Worm (Caenorhabditis elegans) whole organism, L2 larva: ENCODE measurements around the gene F11A10.5.

ENCODE experiments used
- C34F6.9 ChIP-seq: fragments of 150-350 bp; optimal IDR thresholded peaks from 2 replicates; lab custom pipeline; 2014; ENCODE audit warnings: missing biosample characterization, missing genetic modification characterization
- R02D3.7 ChIP-seq: fragments of 150-350 bp; optimal IDR thresholded peaks from 2 replicates; lab custom pipeline; 2014; ENCODE audit warnings: missing biosample characterization, missing genetic modification characterization
- Y55F3AM.14 ChIP-seq: fragments of 200-800 bp; sonication (Bioruptor generic); optimal IDR thresholded peaks from 2 replicates; lab custom pipeline; 2018; ENCODE audit warnings: mild to moderate bottlenecking, missing genetic modification characterization, missing compliant biosample characterization
- ZK546.5 ChIP-seq: sonication (generic microtip); optimal IDR thresholded peaks from 2 replicates; lab custom pipeline; 2017; ENCODE audit warnings: missing biosample characterization, missing genetic modification characterization
- alr-1 ChIP-seq: fragments of 150-350 bp; optimal IDR thresholded peaks from 2 replicates; lab custom pipeline; 2014; ENCODE audit warnings: missing biosample characterization, missing genetic modification characterization
- aly-2 ChIP-seq: fragments of 150-350 bp; optimal IDR thresholded peaks from 2 replicates; lab custom pipeline; 2014; ENCODE audit warnings: missing biosample characterization, missing genetic modification characterization
- ama-1 ChIP-seq: fragments of 150-350 bp; optimal IDR thresholded peaks from 2 replicates; lab custom pipeline; 2018; ENCODE audit warnings: inconsistent platforms
- blmp-1 ChIP-seq: sonication (generic microtip); optimal IDR thresholded peaks from 2 replicates; lab custom pipeline; 2017; ENCODE audit warnings: missing genetic modification characterization, mild to moderate bottlenecking, missing compliant biosample characterization, antibody characterized with exemption, moderate library complexity; ENCODE audit not compliant: insufficient read depth
- ceh-16 ChIP-seq: fragments of 150-350 bp; optimal IDR thresholded peaks from 2 replicates; lab custom pipeline; 2014; ENCODE audit warnings: missing biosample characterization, missing genetic modification characterization
- ceh-82 ChIP-seq: fragments of 150-350 bp; optimal IDR thresholded peaks from 2 replicates; lab custom pipeline; 2014; ENCODE audit warnings: missing biosample characterization, missing genetic modification characterization
- crh-2 ChIP-seq: sonication (generic microtip); optimal IDR thresholded peaks from 2 replicates; lab custom pipeline; 2017; ENCODE audit warnings: missing biosample characterization, missing genetic modification characterization
- dmd-4 ChIP-seq: sonication (generic microtip); optimal IDR thresholded peaks from 2 replicates; lab custom pipeline; 2017; ENCODE audit warnings: missing biosample characterization, missing genetic modification characterization
- egl-27 ChIP-seq: sonication (generic microtip); optimal IDR thresholded peaks from 3 replicates; lab custom pipeline; 2017; ENCODE audit warnings: missing biosample characterization, missing genetic modification reagents, missing genetic modification characterization
- elt-1 ChIP-seq: fragments of 150-350 bp; optimal IDR thresholded peaks from 2 replicates; lab custom pipeline; 2014; ENCODE audit warnings: missing biosample characterization, missing genetic modification characterization
- elt-3 ChIP-seq: sonication (generic microtip); optimal IDR thresholded peaks from 2 replicates; lab custom pipeline; 2017; ENCODE audit warnings: missing biosample characterization, missing genetic modification characterization
- fos-1 ChIP-seq: fragments of 150-350 bp; optimal IDR thresholded peaks from 2 replicates; lab custom pipeline; 2014; ENCODE audit warnings: missing biosample characterization, missing genetic modification characterization
- gmeb-1 ChIP-seq: fragments of 150-350 bp; optimal IDR thresholded peaks from 2 replicates; lab custom pipeline; 2014; ENCODE audit warnings: missing biosample characterization, missing genetic modification characterization
- lin-11 ChIP-seq: fragments of 150-350 bp; sonication (generic microtip); optimal IDR thresholded peaks from 2 replicates; lab custom pipeline; 2014; ENCODE audit warnings: missing biosample characterization, missing genetic modification characterization, inconsistent platforms, mixed read lengths
- lin-39 ChIP-seq: fragments of 150-350 bp; optimal IDR thresholded peaks from 2 replicates; lab custom pipeline; 2014; ENCODE audit warnings: missing biosample characterization, missing genetic modification reagents, missing genetic modification characterization
- lsy-2 ChIP-seq, 2 experiments: fragments of 150-350 bp in 1 of 2; sonication (generic microtip) in 1 of 2; optimal IDR thresholded peaks; 2 replicates each; lab custom pipeline; 2014 to 2017; ENCODE audit warnings: missing biosample characterization in 2 of 2, missing genetic modification characterization in 2 of 2
- mab-5 ChIP-seq: fragments of 150-350 bp; optimal IDR thresholded peaks from 2 replicates; lab custom pipeline; 2014; ENCODE audit warnings: missing biosample characterization, missing genetic modification characterization
- mbf-1 ChIP-seq: sonication (generic microtip); optimal IDR thresholded peaks from 2 replicates; lab custom pipeline; 2017; ENCODE audit warnings: missing biosample characterization, missing genetic modification characterization
- nhr-10 ChIP-seq: sonication (generic microtip); optimal IDR thresholded peaks from 2 replicates; lab custom pipeline; 2017; ENCODE audit warnings: missing biosample characterization, missing genetic modification characterization
- nhr-12 ChIP-seq: fragments of 150-350 bp; optimal IDR thresholded peaks from 2 replicates; lab custom pipeline; 2014; ENCODE audit warnings: missing biosample characterization, missing genetic modification characterization
- nhr-129 ChIP-seq: fragments of 150-350 bp; optimal IDR thresholded peaks from 2 replicates; lab custom pipeline; 2014; ENCODE audit warnings: missing biosample characterization, missing genetic modification characterization
- nhr-21 ChIP-seq: fragments of 150-350 bp; optimal IDR thresholded peaks from 2 replicates; lab custom pipeline; 2014; ENCODE audit warnings: missing biosample characterization, missing genetic modification characterization
- nhr-23 ChIP-seq: fragments of 150-350 bp; optimal IDR thresholded peaks from 2 replicates; lab custom pipeline; 2014; ENCODE audit warnings: missing biosample characterization, missing genetic modification reagents, missing genetic modification characterization
- nhr-237 ChIP-seq: fragments of 150-350 bp; optimal IDR thresholded peaks from 2 replicates; lab custom pipeline; 2014; ENCODE audit warnings: missing biosample characterization, missing genetic modification characterization
- nhr-6 ChIP-seq: fragments of 150-350 bp; optimal IDR thresholded peaks from 2 replicates; lab custom pipeline; 2014; ENCODE audit warnings: missing biosample characterization, missing genetic modification characterization
- nhr-77 ChIP-seq: fragments of 150-350 bp; optimal IDR thresholded peaks from 2 replicates; lab custom pipeline; 2014; ENCODE audit warnings: missing biosample characterization, missing genetic modification characterization
- peb-1 ChIP-seq: fragments of 150-350 bp; optimal IDR thresholded peaks from 2 replicates; lab custom pipeline; 2014; ENCODE audit warnings: missing biosample characterization, missing genetic modification characterization
- sem-4 ChIP-seq: fragments of 150-350 bp; optimal IDR thresholded peaks from 2 replicates; lab custom pipeline; 2014; ENCODE audit warnings: missing biosample characterization, missing genetic modification reagents, missing genetic modification characterization
- skn-1 ChIP-seq: sonication (generic microtip); optimal IDR thresholded peaks from 2 replicates; lab custom pipeline; 2017; ENCODE audit warnings: missing biosample characterization, missing genetic modification characterization
- sma-3 ChIP-seq: sonication (generic microtip); optimal IDR thresholded peaks from 2 replicates; lab custom pipeline; 2016; ENCODE audit warnings: missing genetic modification reagents, missing genetic modification characterization, missing compliant biosample characterization
- sma-9 ChIP-seq, 2 experiments: fragments of 150-350 bp in 1 of 2; sonication (generic microtip) in 1 of 2; optimal IDR thresholded peaks; 2 replicates each; lab custom pipeline; 2014 to 2016; ENCODE audit warnings: missing genetic modification characterization in 2 of 2, mild to moderate bottlenecking in 1 of 2, missing biosample characterization in 1 of 2, missing compliant biosample characterization in 1 of 2, missing genetic modification reagents in 1 of 2, moderate library complexity in 1 of 2
- unc-39 ChIP-seq: fragments of 150-350 bp; optimal IDR thresholded peaks from 2 replicates; lab custom pipeline; 2014; ENCODE audit warnings: missing biosample characterization, missing genetic modification characterization
- unc-55 ChIP-seq: fragments of 150-350 bp; sonication (generic microtip); optimal IDR thresholded peaks from 3 replicates; lab custom pipeline; 2014; ENCODE audit warnings: missing biosample characterization, missing genetic modification reagents, missing genetic modification characterization
- zag-1 ChIP-seq: fragments of 150-350 bp; optimal IDR thresholded peaks from 2 replicates; lab custom pipeline; 2014; ENCODE audit warnings: missing biosample characterization, missing genetic modification characterization
- ztf-1 ChIP-seq: fragments of 200-800 bp; sonication (Bioruptor generic); conservative IDR thresholded peaks from 2 replicates; pipeline ENCODE4 v1.3.6; 2022; ENCODE audit warnings: missing genetic modification characterization, missing compliant biosample characterization
- ztf-11 ChIP-seq: sonication (generic microtip); optimal IDR thresholded peaks from 2 replicates; lab custom pipeline; 2017; ENCODE audit warnings: missing biosample characterization, missing genetic modification characterization
- ztf-4 ChIP-seq: fragments of 150-350 bp; optimal IDR thresholded peaks from 2 replicates; lab custom pipeline; 2014; ENCODE audit warnings: missing biosample characterization, missing genetic modification characterization

The F11A10.5 gene

DNA sequence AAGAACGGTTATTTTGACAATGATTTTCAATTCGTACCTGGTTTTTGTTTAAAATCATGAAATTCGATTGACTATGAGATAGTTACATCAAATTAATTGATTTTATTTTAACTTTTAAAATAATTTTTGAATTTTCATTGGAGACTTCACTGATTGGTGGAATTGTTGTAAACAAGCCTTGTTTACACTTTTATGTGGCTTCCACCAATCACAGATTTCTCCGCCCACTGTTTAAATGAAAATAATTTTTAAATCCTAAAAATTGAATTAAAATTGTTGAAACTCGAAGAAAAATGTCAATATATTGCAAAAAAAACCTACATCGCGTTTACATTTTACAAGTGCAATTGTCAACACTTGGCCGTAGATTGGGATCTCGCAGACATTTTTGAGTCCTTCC lies 26.6 kb downstream of the F11A10.5 start:
- TF ChIP-seq fos-1 (tag; lab: Kevin White, UChicago) (no peak), gmeb-1 (no peak), lin-11 (no peak), alr-1 (tag; lab: Kevin White, UChicago) (no peak), nhr-6 (tag; lab: Kevin White, UChicago) (no peak), ztf-4 (tag; lab: Kevin White, UChicago) (no peak), mbf-1 (tag; lab: Kevin White, UChicago) (no peak), nhr-129 (no peak), skn-1 (tag; lab: Kevin White, UChicago) (no peak), ZK546.5 (tag; lab: Kevin White, UChicago) (no peak), ztf-11 (no peak), zag-1 (tag; lab: Kevin White, UChicago) (no peak), nhr-12 (no peak), sma-9 (GFP tag; optimal IDR thresholded peaks at IDR 0.05; lab: Kevin White, UChicago) (no peak), sma-9 (tag; optimal IDR thresholded peaks at IDR 0.05; lab: Kevin White, UChicago) (no peak), aly-2 (tag; lab: Kevin White, UChicago) (no peak), Y55F3AM.14 (no peak), ztf-1 (GFP tag; lab: Robert Waterston, UW) (no peak), sem-4 (no peak), ceh-82 (tag; lab: Kevin White, UChicago) (no peak), nhr-10 (tag; lab: Kevin White, UChicago) (no peak)
- TF ChIP-seq, all 48 proteins: peak for 0

DNA sequence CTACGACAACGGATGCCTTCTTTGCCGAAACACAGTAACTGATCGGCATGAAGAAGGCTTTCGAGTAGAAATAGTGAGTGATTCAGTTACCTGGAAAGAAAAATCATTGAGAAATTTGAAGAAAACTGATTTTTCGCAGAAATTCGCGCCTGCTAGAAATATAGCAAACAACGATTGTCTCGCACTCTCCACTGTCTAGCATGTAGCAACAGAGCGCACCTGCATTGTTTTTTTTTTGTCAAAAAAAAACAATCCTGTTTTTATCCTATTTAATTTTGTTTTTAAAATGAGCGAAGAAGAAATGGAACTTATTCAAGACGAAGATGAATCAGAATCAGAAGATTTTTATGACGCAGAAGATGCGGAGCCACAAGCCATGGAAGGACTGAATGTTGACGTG lies 27.2 kb downstream of the F11A10.5 start, which contains the start of the genes ddb-1 and M18.6:
Gene ddb-1, minus strand, starts transcription at position 90 of the 400 bp plus-strand sequence.
Gene M18.6, plus strand, starts transcription at position 235 of the 400 bp plus-strand sequence.
- TF ChIP-seq ZK546.5 (tag; lab: Kevin White, UChicago), result no peak
- TF ChIP-seq ceh-82 (tag; lab: Kevin White, UChicago), result no peak
- TF ChIP-seq nhr-10 (tag; lab: Kevin White, UChicago), result no peak
- TF ChIP-seq peb-1 (tag; lab: Kevin White, UChicago), result no peak
- TF ChIP-seq ztf-4 (tag; lab: Kevin White, UChicago), result no peak
- no peak for TF ChIP-seq skn-1 (tag; lab: Kevin White, UChicago)
- no peak for TF ChIP-seq sma-9 (GFP tag; optimal IDR thresholded peaks at IDR 0.05; lab: Kevin White, UChicago)
- no peak for TF ChIP-seq sma-9 (tag; optimal IDR thresholded peaks at IDR 0.05; lab: Kevin White, UChicago)
- TF ChIP-seq alr-1 (tag; lab: Kevin White, UChicago), result no peak
- no peak for TF ChIP-seq egl-27 (tag; lab: Kevin White, UChicago)
- TF ChIP-seq nhr-129, result peak; percentile 76
- TF ChIP-seq nhr-237 (tag; lab: Kevin White, UChicago), result no peak
- no peak for TF ChIP-seq nhr-23 (tag; lab: Kevin White, UChicago)
- TF ChIP-seq lsy-2 (tag; optimal IDR thresholded peaks at IDR 0.05; lab: Kevin White, UChicago), result peak in 1 of 2 experiments; percentile 55
- no peak for TF ChIP-seq nhr-6 (tag; lab: Kevin White, UChicago)
- TF ChIP-seq ama-1 (lab: Kevin White, UChicago), result no peak
- no peak for TF ChIP-seq lin-11
- peak; percentile 71 for TF ChIP-seq C34F6.9 (tag; lab: Kevin White, UChicago)
- no peak for TF ChIP-seq elt-1 (tag; lab: Kevin White, UChicago)
- no peak for TF ChIP-seq fos-1 (tag; lab: Kevin White, UChicago)
- TF ChIP-seq unc-39 (tag; lab: Kevin White, UChicago), result no peak
- TF ChIP-seq crh-2 (tag; lab: Kevin White, UChicago), result no peak
- no peak for TF ChIP-seq sma-3 (GFP tag; lab: Kevin White, UChicago)
- TF ChIP-seq R02D3.7, result no peak
- TF ChIP-seq nhr-77, result no peak
- no peak for TF ChIP-seq nhr-21
- TF ChIP-seq unc-55 (GFP tag; lab: Kevin White, UChicago), result peak; percentile 68
- no peak for TF ChIP-seq blmp-1 (tag; lab: Kevin White, UChicago)
- no peak for TF ChIP-seq nhr-12
- no peak for TF ChIP-seq lin-39 (tag; lab: Kevin White, UChicago)

DNA sequence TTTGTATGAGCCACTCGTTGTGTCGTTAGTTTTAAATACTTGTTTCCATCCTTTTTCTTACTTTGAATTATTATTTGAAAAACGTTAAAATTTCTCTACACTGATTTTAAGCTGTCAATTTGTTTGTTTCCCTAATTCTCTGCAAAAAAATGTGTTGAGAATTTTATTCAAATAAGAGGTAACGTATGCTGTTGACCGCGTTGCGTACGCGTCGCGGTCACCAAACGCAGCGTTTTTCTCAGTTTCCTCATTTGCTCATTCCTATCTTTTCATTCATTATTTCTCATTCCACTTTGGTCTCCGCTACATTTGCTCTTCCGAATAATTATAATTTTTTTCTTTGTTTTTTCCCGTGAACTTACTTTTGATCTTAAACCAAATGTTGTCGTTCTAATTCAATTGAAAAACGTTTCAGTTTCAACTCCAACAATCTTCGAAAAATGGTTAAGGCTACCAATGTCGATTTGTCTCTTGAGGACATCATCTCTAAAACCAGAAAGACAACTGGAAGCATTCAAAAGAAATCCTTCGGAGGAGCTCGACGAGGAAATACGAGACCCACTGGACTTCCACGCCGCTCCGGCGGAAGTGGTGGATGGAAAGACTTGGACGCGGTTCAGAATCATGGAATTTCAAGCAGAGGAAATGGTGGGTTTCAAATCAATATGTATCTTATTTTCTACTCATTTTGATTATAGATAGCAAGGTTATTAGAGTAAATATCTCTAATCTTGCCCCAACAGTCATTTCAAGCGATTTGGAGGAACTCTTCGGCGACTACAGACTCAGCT lies 29.1 kb downstream of the F11A10.5 start, which contains the start of gene aly-3:
Gene aly-3, plus strand, starts transcription at position 409 of the 791 bp plus-strand sequence.
- no peak for TF ChIP-seq elt-3
- no peak for TF ChIP-seq alr-1 (tag; lab: Kevin White, UChicago)
- no peak for TF ChIP-seq nhr-23 (tag; lab: Kevin White, UChicago)
- no peak for TF ChIP-seq skn-1 (tag; lab: Kevin White, UChicago)
- no peak for TF ChIP-seq nhr-12
- no peak for TF ChIP-seq dmd-4
- no peak for TF ChIP-seq mab-5 (tag; lab: Kevin White, UChicago)
- TF ChIP-seq lsy-2 (tag; optimal IDR thresholded peaks at IDR 0.05; lab: Kevin White, UChicago), result peak in 1 of 2 experiments; percentile 32
- TF ChIP-seq Y55F3AM.14, result no peak
- TF ChIP-seq C34F6.9 (tag; lab: Kevin White, UChicago), result peak; percentile 61
- TF ChIP-seq sma-3 (GFP tag; lab: Kevin White, UChicago), result no peak
- TF ChIP-seq nhr-10 (tag; lab: Kevin White, UChicago), result no peak
- TF ChIP-seq lin-39 (tag; lab: Kevin White, UChicago), result no peak
- no peak for TF ChIP-seq nhr-77
- no peak for TF ChIP-seq nhr-6 (tag; lab: Kevin White, UChicago)
- TF ChIP-seq crh-2 (tag; lab: Kevin White, UChicago), result no peak
- no peak for TF ChIP-seq ceh-16
- peak; percentile 8 for TF ChIP-seq fos-1 (tag; lab: Kevin White, UChicago)
- TF ChIP-seq nhr-21, result no peak
- no peak for TF ChIP-seq unc-39 (tag; lab: Kevin White, UChicago)
- no peak for TF ChIP-seq ama-1 (lab: Kevin White, UChicago)
- TF ChIP-seq ZK546.5 (tag; lab: Kevin White, UChicago), result no peak
- no peak for TF ChIP-seq R02D3.7
- peak; percentile 49 for TF ChIP-seq unc-55 (GFP tag; lab: Kevin White, UChicago)
- no peak for TF ChIP-seq ztf-4 (tag; lab: Kevin White, UChicago)
- no peak for TF ChIP-seq ztf-1 (GFP tag; lab: Robert Waterston, UW)
- peak; percentile 33 for TF ChIP-seq nhr-129
- TF ChIP-seq nhr-237 (tag; lab: Kevin White, UChicago), result no peak
